Fruit fly (Drosophila melanogaster) whole organism, prepupa: ENCODE data around the gene PH4alphaNE3.

Experiments used
- CG10669 ChIP-seq: fragments of 200-800 bp; sonication (Bioruptor generic); optimal IDR thresholded peaks from 3 replicates; lab custom pipeline; 2018; ENCODE audit warnings: missing biosample characterization, mild to moderate bottlenecking, missing genetic modification characterization, moderate library complexity
- CG6854 ChIP-seq: fragments of 200-800 bp; sonication (Bioruptor generic); optimal IDR thresholded peaks from 2 replicates; lab custom pipeline; 2017; ENCODE audit warnings: missing biosample characterization, mild to moderate bottlenecking, missing genetic modification characterization
- Sox15 ChIP-seq: fragments of 200-800 bp; sonication (Bioruptor generic); optimal IDR thresholded peaks from 3 replicates; lab custom pipeline; 2016; ENCODE audit warnings: missing biosample characterization, missing genetic modification characterization

DNA sequence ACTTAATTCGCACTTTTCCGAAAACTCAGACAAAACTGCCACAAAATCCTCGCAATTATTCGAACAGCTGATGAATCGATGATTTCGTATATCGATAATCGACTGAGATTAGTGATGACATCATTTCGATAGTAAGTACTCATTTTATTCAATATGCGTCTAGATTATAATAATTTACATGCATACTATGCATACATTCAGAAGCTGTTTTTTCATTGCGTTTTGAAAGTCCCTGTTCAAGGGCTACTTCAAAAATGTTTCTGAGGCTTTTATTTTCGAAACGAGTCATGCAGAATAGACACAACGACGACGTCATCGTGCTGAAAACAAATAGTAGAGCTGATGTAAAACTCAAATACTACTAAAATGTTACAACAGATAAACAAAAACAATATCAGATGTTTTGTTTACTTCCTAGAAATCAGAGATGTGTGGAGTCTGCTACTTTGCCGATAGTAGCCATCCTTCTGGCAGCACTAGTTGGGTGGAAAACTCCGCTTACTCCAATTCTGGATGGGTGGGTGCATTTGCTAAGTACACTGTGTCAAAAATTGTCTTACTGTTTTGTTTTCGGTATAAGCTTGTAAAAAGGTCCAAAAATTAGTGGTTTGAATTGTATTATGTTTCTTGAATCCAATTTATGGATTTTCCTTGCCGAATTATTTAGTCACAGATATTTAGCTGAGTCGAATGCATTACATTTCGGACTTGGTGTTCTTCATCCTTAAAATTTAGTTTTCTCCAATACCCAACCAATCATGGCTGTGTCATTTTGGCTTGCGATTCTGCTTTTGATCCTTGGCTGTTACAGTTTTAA lies 2.3 kb upstream of the PH4alphaNE3 start, which contains the start of the genes CG2246 and CG31021:
- peak; percentile 14 for TF ChIP-seq CG10669 (GFP tag; lab: Kevin White, UChicago)
- no peak for TF ChIP-seq CG6854 (GFP tag; lab: Kevin White, UChicago)
- no peak for TF ChIP-seq Sox15 (GFP tag; lab: Kevin White, UChicago)
